Fruit fly (Drosophila melanogaster) whole organism, prepupa: ENCODE measurements around the gene CG14395.

Experiments
- CG11294 ChIP-seq: fragments of 200-800 bp; sonication (Bioruptor generic); IDR thresholded peaks from 2 replicates; pipeline ENCODE4 v1.3.6; 2022; ENCODE audit warnings: missing biosample characterization, missing genetic modification characterization
- CG1621 ChIP-seq: fragments of 200-800 bp; sonication (Bioruptor generic); optimal IDR thresholded peaks from 3 replicates; lab custom pipeline; 2018; ENCODE audit warnings: missing biosample characterization, mild to moderate bottlenecking, missing genetic modification characterization
- CG34406 ChIP-seq: fragments of 200-800 bp; sonication (Bioruptor generic); optimal IDR thresholded peaks from 3 replicates; lab custom pipeline; 2016; ENCODE audit warnings: missing biosample characterization, missing genetic modification characterization
- CG6163 ChIP-seq: fragments of 200-800 bp; sonication (Bioruptor generic); IDR thresholded peaks from 3 replicates; pipeline ENCODE4 v1.3.6; 2022; ENCODE audit warnings: missing biosample characterization, missing genetic modification characterization
- CG7368 ChIP-seq: fragments of 200-800 bp; sonication (Bioruptor generic); optimal IDR thresholded peaks from 3 replicates; lab custom pipeline; 2016; ENCODE audit warnings: missing biosample characterization, missing genetic modification characterization
- Gug ChIP-seq: fragments of 200-800 bp; sonication (Bioruptor generic); IDR thresholded peaks from 2 replicates; pipeline ENCODE4 v1.3.6; 2022; ENCODE audit warnings: missing biosample characterization, missing genetic modification characterization
- Smox ChIP-seq: fragments of 200-800 bp; sonication (Bioruptor generic); optimal IDR thresholded peaks from 3 replicates; lab custom pipeline; 2016; ENCODE audit warnings: missing biosample characterization, missing genetic modification characterization
- Sox102F ChIP-seq: fragments of 200-800 bp; sonication (Bioruptor generic); optimal IDR thresholded peaks from 2 replicates; lab custom pipeline; 2016; ENCODE audit warnings: missing biosample characterization, mild to moderate bottlenecking, missing genetic modification characterization
- dac ChIP-seq: fragments of 200-800 bp; sonication (Bioruptor generic); optimal IDR thresholded peaks from 2 replicates; lab custom pipeline; 2017; ENCODE audit warnings: missing biosample characterization, mild to moderate bottlenecking, missing genetic modification characterization
- eg ChIP-seq: fragments of 200-800 bp; sonication (Bioruptor generic); IDR thresholded peaks from 3 replicates; pipeline ENCODE4 v1.3.6; 2022; ENCODE audit warnings: missing biosample characterization, missing genetic modification characterization
- fkh ChIP-seq: fragments of 200-800 bp; sonication (Bioruptor generic); optimal IDR thresholded peaks from 3 replicates; lab custom pipeline; 2017; ENCODE audit warnings: missing biosample characterization, mild to moderate bottlenecking, missing genetic modification characterization, moderate library complexity
- pdm3 ChIP-seq: fragments of 200-800 bp; sonication (Bioruptor generic); optimal IDR thresholded peaks from 3 replicates; lab custom pipeline; 2016; ENCODE audit warnings: missing biosample characterization, missing genetic modification characterization
- topi ChIP-seq: fragments of 200-800 bp; sonication (Bioruptor generic); optimal IDR thresholded peaks from 3 replicates; lab custom pipeline; 2016; ENCODE audit warnings: missing biosample characterization, missing genetic modification characterization

dm6 chr3R:12650537-12650936 is 12.1 kb upstream of the CG14395 start:
- no peak for TF ChIP-seq Gug (GFP tag; lab: Robert Waterston, UW)
- no peak for TF ChIP-seq Sox102F
- TF ChIP-seq eg (GFP tag; lab: Robert Waterston, UW) = no peak
- no peak for TF ChIP-seq pdm3
- TF ChIP-seq topi (GFP tag; lab: Kevin White, UChicago) = no peak
- TF ChIP-seq CG34406 (GFP tag; lab: Kevin White, UChicago) = no peak
- TF ChIP-seq CG11294 (GFP tag; lab: Robert Waterston, UW) = no peak
- no peak for TF ChIP-seq CG7368 (GFP tag; lab: Kevin White, UChicago)
- no peak for TF ChIP-seq CG6163
- no peak for TF ChIP-seq CG1621 (tag; lab: Kevin White, UChicago)
- TF ChIP-seq Smox (GFP tag; lab: Kevin White, UChicago) = no peak
- peak; percentile 30 for TF ChIP-seq fkh (GFP tag; lab: Kevin White, UChicago)
- no peak for TF ChIP-seq dac (GFP tag; lab: Kevin White, UChicago)
